Fruit fly (Drosophila melanogaster): Measurements from ENCODE around the gene nod.

Gene nod

dm6 chrX:11546941-11547340 lies 33.6 kb upstream of the nod start:
- no peak for TF ChIP-seq pad (GFP tag; optimal IDR thresholded peaks at IDR 0.05)
- no peak for TF ChIP-seq CG11617 (GFP tag; optimal IDR thresholded peaks at IDR 0.05)
- TF ChIP-seq kay (GFP tag; ENCODE audit: borderline replicate concordance), result no peak
- TF ChIP-seq bab1 (GFP tag; optimal IDR thresholded peaks at IDR 0.05), result no peak
- no peak for TF ChIP-seq ovo (GFP tag; optimal IDR thresholded peaks at IDR 0.05)
- TF ChIP-seq toe (GFP tag; optimal IDR thresholded peaks at IDR 0.05), result no peak
- no peak for TF ChIP-seq CG12768 (GFP tag; optimal IDR thresholded peaks at IDR 0.05)
- no peak for TF ChIP-seq Clk (GFP tag; optimal IDR thresholded peaks at IDR 0.05)
- TF ChIP-seq tj (GFP tag; optimal IDR thresholded peaks at IDR 0.05), result no peak
- no peak for TF ChIP-seq CG7045 (GFP tag; optimal IDR thresholded peaks at IDR 0.05)
- TF ChIP-seq Mnt (GFP tag; optimal IDR thresholded peaks at IDR 0.05), result no peak
- no peak for TF ChIP-seq Hr96 (GFP tag; optimal IDR thresholded peaks at IDR 0.05)
- TF ChIP-seq CG33017 (tag; optimal IDR thresholded peaks at IDR 0.05), result no peak
- no peak for TF ChIP-seq cnc (optimal IDR thresholded peaks at IDR 0.05)
- TF ChIP-seq CG1620 (GFP tag; optimal IDR thresholded peaks at IDR 0.05), result no peak
- no peak for TF ChIP-seq CG14711 (tag; optimal IDR thresholded peaks at IDR 0.05)
- no peak for TF ChIP-seq CG7101 (tag; optimal IDR thresholded peaks at IDR 0.05)
- no peak for TF ChIP-seq cic (GFP tag; optimal IDR thresholded peaks at IDR 0.05)

- no peak for TF ChIP-seq CG5204 (GFP tag; optimal IDR thresholded peaks at IDR 0.05)
- TF ChIP-seq CG14711 (tag; optimal IDR thresholded peaks at IDR 0.05), result no peak
- TF ChIP-seq kay (GFP tag; ENCODE audit: borderline replicate concordance), result no peak
Measured at dm6 chrX:11548701-11549100, 31.9 kb upstream of the nod start.

- TF ChIP-seq Mnt (GFP tag; optimal IDR thresholded peaks at IDR 0.05) (no peak), CG7101 (tag; optimal IDR thresholded peaks at IDR 0.05) (peak; percentile 73), bab1 (GFP tag; optimal IDR thresholded peaks at IDR 0.05) (peak; percentile 87), CG7045 (GFP tag; optimal IDR thresholded peaks at IDR 0.05) (no peak), CG1620 (GFP tag; optimal IDR thresholded peaks at IDR 0.05) (no peak), Clk (GFP tag; optimal IDR thresholded peaks at IDR 0.05) (no peak), CG11617 (GFP tag; optimal IDR thresholded peaks at IDR 0.05) (peak; percentile 46)
Measured at dm6 chrX:11550078-11550477, 30.5 kb upstream of the nod start.

- peak; percentile 56 for TF ChIP-seq bab1 (GFP tag; optimal IDR thresholded peaks at IDR 0.05)
- no peak for TF ChIP-seq CG11617 (GFP tag; optimal IDR thresholded peaks at IDR 0.05)
- TF ChIP-seq CG7101 (tag; optimal IDR thresholded peaks at IDR 0.05), result peak; percentile 51
- no peak for TF ChIP-seq Clk (GFP tag; optimal IDR thresholded peaks at IDR 0.05)
- TF ChIP-seq CG33017 (tag; optimal IDR thresholded peaks at IDR 0.05), result peak; percentile 11
Measured at dm6 chrX:11555070-11555469, 25.5 kb upstream of the nod start.

dm6 chrX:11556774-11557173 lies 23.8 kb upstream of the nod start:
- TF ChIP-seq CG14711 (tag; optimal IDR thresholded peaks at IDR 0.05) (no peak), CG11617 (GFP tag; optimal IDR thresholded peaks at IDR 0.05) (no peak), pad (GFP tag; optimal IDR thresholded peaks at IDR 0.05) (no peak), Crg-1 (GFP tag; optimal IDR thresholded peaks at IDR 0.05) (no peak), Mnt (GFP tag; optimal IDR thresholded peaks at IDR 0.05) (no peak), cic (GFP tag; optimal IDR thresholded peaks at IDR 0.05) (no peak), CG12768 (GFP tag; optimal IDR thresholded peaks at IDR 0.05) (no peak), tj (GFP tag; optimal IDR thresholded peaks at IDR 0.05) (no peak), toe (GFP tag; optimal IDR thresholded peaks at IDR 0.05) (no peak), CG7101 (tag; optimal IDR thresholded peaks at IDR 0.05) (no peak), CG5204 (GFP tag; optimal IDR thresholded peaks at IDR 0.05) (no peak), CG1620 (GFP tag; optimal IDR thresholded peaks at IDR 0.05) (no peak), Hr96 (GFP tag; optimal IDR thresholded peaks at IDR 0.05) (no peak), CG33017 (tag; optimal IDR thresholded peaks at IDR 0.05) (no peak), CG7045 (GFP tag; optimal IDR thresholded peaks at IDR 0.05) (no peak), cnc (optimal IDR thresholded peaks at IDR 0.05) (no peak)

dm6 chrX:11558389-11558908 lies 22.1 kb upstream of the nod start, which contains the start of gene CG1572:
Gene CG1572 (minus strand): TSS chrX:11558654.
- TF ChIP-seq Hr96 (GFP tag; optimal IDR thresholded peaks at IDR 0.05) (no peak), bab1 (GFP tag; optimal IDR thresholded peaks at IDR 0.05) (peak; percentile 16), cic (GFP tag; optimal IDR thresholded peaks at IDR 0.05) (peak; percentile 37), Mnt (GFP tag; optimal IDR thresholded peaks at IDR 0.05) (peak; percentile 77), CG7045 (GFP tag; optimal IDR thresholded peaks at IDR 0.05) (no peak), Clk (GFP tag; optimal IDR thresholded peaks at IDR 0.05) (no peak), toe (GFP tag; optimal IDR thresholded peaks at IDR 0.05) (no peak), Crg-1 (GFP tag; optimal IDR thresholded peaks at IDR 0.05) (no peak), cnc (optimal IDR thresholded peaks at IDR 0.05) (no peak), CG12768 (GFP tag; optimal IDR thresholded peaks at IDR 0.05) (no peak), tj (GFP tag; optimal IDR thresholded peaks at IDR 0.05) (peak; percentile 42), CG11617 (GFP tag; optimal IDR thresholded peaks at IDR 0.05) (peak; percentile 18), kay (GFP tag; ENCODE audit: borderline replicate concordance) (no peak), pad (GFP tag; optimal IDR thresholded peaks at IDR 0.05) (no peak)
